Fruit fly (Drosophila melanogaster): ENCODE measurements around the gene rut.

DNA sequence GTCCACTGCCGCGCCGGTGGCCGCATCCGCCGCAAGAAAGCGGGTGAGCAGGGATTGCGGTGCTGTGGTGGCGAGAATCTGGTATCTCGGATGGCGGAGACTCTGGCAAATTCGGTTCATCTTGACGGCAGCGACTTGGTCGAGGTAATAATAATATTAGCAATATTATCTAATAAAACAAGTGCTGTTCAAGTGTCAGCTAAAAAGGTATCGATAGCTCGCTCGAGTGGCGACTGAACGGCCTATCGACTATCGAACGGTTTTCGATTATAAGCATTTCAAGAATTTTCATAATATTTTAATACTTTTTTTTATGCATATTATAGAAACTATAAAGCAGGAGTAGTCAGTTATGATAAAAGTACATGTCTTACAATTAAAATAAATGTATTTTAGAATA is 12.1 kb upstream of the rut start, which contains the start of gene Grx5:
- TF ChIP-seq CG11617 (GFP tag; optimal IDR thresholded peaks at IDR 0.05) = no peak
- TF ChIP-seq CG33017 (tag; optimal IDR thresholded peaks at IDR 0.05) = no peak
- TF ChIP-seq kay (GFP tag; ENCODE audit: borderline replicate concordance) = no peak
- TF ChIP-seq CG5204 (GFP tag; optimal IDR thresholded peaks at IDR 0.05) = no peak
- TF ChIP-seq toe (GFP tag; optimal IDR thresholded peaks at IDR 0.05) = no peak
- TF ChIP-seq cnc (optimal IDR thresholded peaks at IDR 0.05) = no peak
- no peak for TF ChIP-seq CG1620 (GFP tag; optimal IDR thresholded peaks at IDR 0.05)
- TF ChIP-seq Hr96 (GFP tag; optimal IDR thresholded peaks at IDR 0.05) = no peak
- no peak for TF ChIP-seq CG14711 (tag; optimal IDR thresholded peaks at IDR 0.05)
- no peak for TF ChIP-seq ovo (GFP tag; optimal IDR thresholded peaks at IDR 0.05)

All from whole organism, adult.